Worm (Caenorhabditis elegans): ENCODE measurements around the gene set-27.

Gene set-27

DNA sequence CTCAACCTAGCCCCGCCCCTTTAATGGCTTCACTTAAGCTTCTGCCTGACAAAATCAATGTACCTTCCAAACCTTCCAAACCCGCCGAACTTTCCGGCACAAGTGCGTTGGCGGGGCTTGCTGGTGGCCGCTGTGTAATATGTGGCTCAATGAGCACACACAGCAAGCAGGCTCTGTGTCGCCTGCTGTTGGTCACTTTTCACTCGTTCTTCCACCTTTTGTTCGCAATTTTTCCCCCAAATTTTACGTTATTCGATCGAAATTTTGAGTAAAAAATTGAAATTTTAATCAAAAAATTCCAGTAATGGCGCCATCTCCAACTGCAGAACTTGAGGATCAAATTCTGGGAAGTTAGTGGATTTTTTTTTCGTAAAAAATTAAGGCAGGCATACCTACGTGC lies at the start of gene set-27:
Gene set-27, plus strand, starts transcription at position 301 of the 400 bp plus-strand sequence.
- TF ChIP-seq B0310.2 (tag; optimal IDR thresholded peaks at IDR 0.05) = no peak
- TF ChIP-seq F13C5.2 (tag; optimal IDR thresholded peaks at IDR 0.05) = no peak
- no peak for TF ChIP-seq tbx-37 (GFP tag; conservative IDR thresholded peaks at IDR 0.05)
- TF ChIP-seq ama-1 (optimal IDR thresholded peaks at IDR 0.05) = no peak
- no peak for TF ChIP-seq pes-1 (GFP tag; IDR thresholded peaks at IDR 0.05)
- no peak for TF ChIP-seq tbx-11 (GFP tag; IDR thresholded peaks at IDR 0.05)
- TF ChIP-seq hmg-4 (GFP tag; optimal IDR thresholded peaks at IDR 0.05) = no peak
- no peak for TF ChIP-seq aly-1 (tag; optimal IDR thresholded peaks at IDR 0.05)
- TF ChIP-seq ceh-13 (GFP tag; optimal IDR thresholded peaks at IDR 0.05) = no peak
- no peak for TF ChIP-seq ets-7 (tag; optimal IDR thresholded peaks at IDR 0.05)
- TF ChIP-seq ceh-36 (tag; optimal IDR thresholded peaks at IDR 0.05) = no peak
- no peak for TF ChIP-seq sea-1 (GFP tag; conservative IDR thresholded peaks at IDR 0.05)
- TF ChIP-seq scrt-1 (GFP tag; IDR thresholded peaks at IDR 0.05) = no peak
- TF ChIP-seq flt-1 (GFP tag; IDR thresholded peaks at IDR 0.05) = no peak
- TF ChIP-seq tra-4 (tag; optimal IDR thresholded peaks at IDR 0.05) = no peak

DNA sequence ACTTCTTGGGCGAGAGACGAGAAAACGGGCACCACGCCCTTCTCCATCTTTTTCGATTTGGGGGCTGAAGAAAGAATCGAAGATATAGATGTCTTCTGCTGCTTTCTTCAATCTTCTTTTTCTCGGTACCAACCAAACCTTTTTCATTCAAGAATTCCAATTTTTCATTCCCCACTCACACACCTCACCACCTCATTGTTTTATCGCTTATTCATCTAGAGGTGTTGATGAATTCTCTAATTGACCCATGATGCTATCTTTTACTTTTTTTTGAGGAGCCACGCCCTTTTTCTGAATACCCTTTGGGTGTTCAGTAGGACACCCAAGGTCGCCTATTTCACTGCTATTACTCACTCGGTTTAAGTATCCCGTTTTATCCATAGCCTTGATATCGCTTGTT lies 49.2 kb upstream of the set-27 start:
- no peak for TF ChIP-seq ama-1 (optimal IDR thresholded peaks at IDR 0.05)
- no peak for TF ChIP-seq F13C5.2 (tag; optimal IDR thresholded peaks at IDR 0.05)
- no peak for TF ChIP-seq B0310.2 (tag; optimal IDR thresholded peaks at IDR 0.05)
- no peak for TF ChIP-seq ceh-13 (GFP tag; optimal IDR thresholded peaks at IDR 0.05)
- no peak for TF ChIP-seq tbx-37 (GFP tag; conservative IDR thresholded peaks at IDR 0.05)
- TF ChIP-seq tbx-11 (GFP tag; IDR thresholded peaks at IDR 0.05) = no peak

DNA sequence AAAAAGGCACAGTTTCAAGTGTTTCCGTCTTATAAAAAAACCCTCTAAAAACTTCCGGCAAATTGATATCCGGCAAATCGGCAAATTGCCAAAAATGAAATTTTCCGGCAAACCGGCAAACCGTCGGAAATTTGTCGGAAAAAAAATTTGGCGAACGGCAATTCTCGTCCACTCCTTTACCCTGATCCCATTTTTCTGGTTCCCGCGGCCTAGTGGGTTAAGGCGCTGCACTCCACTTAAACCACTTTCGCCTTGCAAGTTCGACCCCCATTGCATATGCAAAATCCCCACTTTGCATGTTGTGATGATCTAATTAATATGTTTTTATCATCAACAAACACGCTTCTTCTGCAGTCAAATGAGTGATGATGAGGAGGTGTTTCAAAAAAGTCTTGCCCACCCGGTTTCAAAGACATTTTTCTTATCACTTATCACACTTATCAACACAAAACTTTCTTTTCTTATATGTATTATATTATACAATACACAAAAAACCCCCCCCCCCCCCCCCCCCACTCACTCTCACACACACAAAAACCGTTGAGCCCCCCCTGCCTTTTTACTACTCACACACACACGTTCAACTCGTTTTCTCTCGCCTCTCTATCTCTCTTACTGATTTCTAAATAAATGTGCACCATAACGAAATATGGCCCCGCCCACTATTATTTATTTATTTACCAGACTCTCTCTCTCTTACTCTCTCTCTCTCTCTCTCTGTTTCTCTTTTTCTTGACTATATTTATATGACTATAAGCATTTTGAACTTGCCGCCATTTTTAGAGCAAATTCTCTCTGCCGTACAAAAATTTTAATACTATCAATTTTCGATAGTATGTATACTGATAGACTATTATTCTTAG lies 47.8 kb upstream of the set-27 start:
- no peak for TF ChIP-seq tbx-11 (GFP tag; IDR thresholded peaks at IDR 0.05)
- no peak for TF ChIP-seq F13C5.2 (tag; optimal IDR thresholded peaks at IDR 0.05)
- no peak for TF ChIP-seq sea-1 (GFP tag; conservative IDR thresholded peaks at IDR 0.05)
- TF ChIP-seq B0310.2 (tag; optimal IDR thresholded peaks at IDR 0.05) = no peak
- no peak for TF ChIP-seq scrt-1 (GFP tag; IDR thresholded peaks at IDR 0.05)
- TF ChIP-seq ets-7 (tag; optimal IDR thresholded peaks at IDR 0.05) = no peak
- TF ChIP-seq tbx-37 (GFP tag; conservative IDR thresholded peaks at IDR 0.05) = no peak
- no peak for TF ChIP-seq hmbx-1 (tag; optimal IDR thresholded peaks at IDR 0.05)
- TF ChIP-seq tra-4 (tag; optimal IDR thresholded peaks at IDR 0.05) = no peak
- TF ChIP-seq pes-1 (GFP tag; IDR thresholded peaks at IDR 0.05) = no peak
- no peak for TF ChIP-seq ceh-36 (tag; optimal IDR thresholded peaks at IDR 0.05)
- no peak for TF ChIP-seq hnd-1 (tag; optimal IDR thresholded peaks at IDR 0.05)
- no peak for TF ChIP-seq aly-1 (tag; optimal IDR thresholded peaks at IDR 0.05)
- no peak for TF ChIP-seq ama-1 (optimal IDR thresholded peaks at IDR 0.05)
- TF ChIP-seq ceh-13 (GFP tag; optimal IDR thresholded peaks at IDR 0.05) = no peak

DNA sequence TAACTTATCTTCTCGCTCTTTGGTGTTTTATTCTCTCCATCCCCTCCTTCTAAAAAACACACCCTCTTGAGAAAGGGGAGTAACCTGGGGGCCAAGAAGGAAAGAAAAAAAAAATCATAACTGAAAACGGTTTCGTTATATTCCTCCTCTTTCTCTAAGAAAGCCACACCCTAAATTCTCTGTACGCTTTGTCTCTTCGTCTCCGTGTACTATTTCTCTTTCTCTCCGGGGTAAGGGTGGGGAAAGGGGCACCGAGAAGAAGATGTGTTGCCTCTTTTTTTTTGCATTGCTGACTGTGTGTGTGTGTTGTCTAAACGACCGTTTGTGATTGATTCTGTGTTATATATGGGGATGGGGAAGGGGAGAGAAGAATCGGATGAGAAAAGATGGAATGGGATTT lies 44.6 kb upstream of the set-27 start:
- TF ChIP-seq ceh-13 (GFP tag; optimal IDR thresholded peaks at IDR 0.05) (no peak), hmg-4 (GFP tag; optimal IDR thresholded peaks at IDR 0.05) (no peak), pes-1 (GFP tag; IDR thresholded peaks at IDR 0.05) (no peak), ets-7 (tag; optimal IDR thresholded peaks at IDR 0.05) (no peak), F13C5.2 (tag; optimal IDR thresholded peaks at IDR 0.05) (no peak), tra-4 (tag; optimal IDR thresholded peaks at IDR 0.05) (no peak), scrt-1 (GFP tag; IDR thresholded peaks at IDR 0.05) (no peak), ama-1 (optimal IDR thresholded peaks at IDR 0.05) (no peak), aly-1 (tag; optimal IDR thresholded peaks at IDR 0.05) (no peak), hnd-1 (tag; optimal IDR thresholded peaks at IDR 0.05) (no peak), sea-1 (GFP tag; conservative IDR thresholded peaks at IDR 0.05) (no peak), flt-1 (GFP tag; IDR thresholded peaks at IDR 0.05) (no peak), tbx-37 (GFP tag; conservative IDR thresholded peaks at IDR 0.05) (no peak), tbx-11 (GFP tag; IDR thresholded peaks at IDR 0.05) (no peak), B0310.2 (tag; optimal IDR thresholded peaks at IDR 0.05) (no peak), hmbx-1 (tag; optimal IDR thresholded peaks at IDR 0.05) (no peak), ceh-36 (tag; optimal IDR thresholded peaks at IDR 0.05) (no peak)

DNA sequence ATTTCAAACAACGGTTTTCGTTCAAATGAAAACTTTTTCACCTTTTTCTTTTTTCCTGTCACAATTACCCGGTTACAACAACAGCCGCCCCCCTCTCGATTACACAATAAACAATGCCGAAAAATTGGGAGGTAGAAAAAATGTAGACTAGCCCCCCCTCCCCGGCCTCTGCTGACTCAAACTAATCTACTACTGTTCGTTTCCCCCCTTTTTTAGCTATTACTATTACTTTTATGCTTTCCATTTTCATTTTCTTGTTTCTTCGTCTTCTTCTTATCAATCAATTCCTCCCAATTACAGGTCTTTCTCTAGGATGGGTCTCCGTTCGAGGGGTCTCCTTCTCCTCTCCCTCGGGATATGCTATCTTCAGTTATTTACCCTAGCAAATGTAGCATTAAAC lies 43.0 kb upstream of the set-27 start, which contains the start of gene let-805:
Gene let-805, plus strand, starts transcription at position 301 of the 400 bp plus-strand sequence.
- TF ChIP-seq ceh-13 (GFP tag; optimal IDR thresholded peaks at IDR 0.05) = no peak
- no peak for TF ChIP-seq tbx-37 (GFP tag; conservative IDR thresholded peaks at IDR 0.05)
- TF ChIP-seq aly-1 (tag; optimal IDR thresholded peaks at IDR 0.05) = no peak
- no peak for TF ChIP-seq scrt-1 (GFP tag; IDR thresholded peaks at IDR 0.05)
- no peak for TF ChIP-seq ets-7 (tag; optimal IDR thresholded peaks at IDR 0.05)
- no peak for TF ChIP-seq ama-1 (optimal IDR thresholded peaks at IDR 0.05)
- TF ChIP-seq F13C5.2 (tag; optimal IDR thresholded peaks at IDR 0.05) = no peak
- TF ChIP-seq tra-4 (tag; optimal IDR thresholded peaks at IDR 0.05) = no peak
- no peak for TF ChIP-seq sea-1 (GFP tag; conservative IDR thresholded peaks at IDR 0.05)

DNA sequence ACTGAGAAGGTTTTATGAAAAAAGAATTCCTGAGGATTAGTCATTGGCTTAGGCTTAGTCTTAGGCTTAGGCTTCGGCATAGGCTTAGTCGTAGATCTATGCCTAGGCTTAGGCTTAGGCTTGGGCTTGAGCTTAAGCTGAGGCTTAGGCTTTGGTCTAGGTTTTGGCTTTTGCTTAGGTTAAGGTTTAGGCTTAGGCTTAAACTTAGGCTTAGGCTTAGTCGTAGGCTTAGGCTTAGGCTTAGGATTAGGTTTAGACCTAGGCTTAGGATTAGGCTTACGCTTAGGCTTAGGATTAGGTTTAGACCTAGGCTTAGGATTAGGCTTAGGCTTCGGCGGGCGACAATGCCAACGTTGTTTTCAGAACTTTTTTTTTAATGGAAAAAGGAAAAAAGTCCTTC lies 25.3 kb upstream of the set-27 start:
- TF ChIP-seq ceh-36 (tag; optimal IDR thresholded peaks at IDR 0.05) (peak; percentile 88), F13C5.2 (tag; optimal IDR thresholded peaks at IDR 0.05) (no peak), hnd-1 (tag; optimal IDR thresholded peaks at IDR 0.05) (no peak)

DNA sequence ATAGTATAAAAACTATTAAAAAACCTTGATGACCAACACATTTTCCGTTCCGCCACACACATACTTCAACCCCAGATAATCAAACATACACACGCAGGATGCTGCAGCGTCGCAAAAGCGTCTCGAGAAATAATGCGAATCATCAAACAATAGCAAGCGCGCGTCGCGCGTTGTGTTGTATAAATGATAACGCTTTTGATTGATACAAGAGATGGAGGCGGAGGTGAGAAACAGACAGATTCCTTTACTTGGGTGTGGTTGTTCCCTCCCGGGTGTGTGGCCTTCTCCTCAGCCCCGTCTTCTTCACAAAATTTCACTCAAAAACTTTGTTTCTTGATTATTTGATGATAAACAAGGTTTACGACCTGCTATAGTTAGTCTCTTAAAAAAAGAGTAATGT lies 24.6 kb upstream of the set-27 start:
- TF ChIP-seq flt-1 (GFP tag; IDR thresholded peaks at IDR 0.05) (no peak), tbx-37 (GFP tag; conservative IDR thresholded peaks at IDR 0.05) (no peak), pes-1 (GFP tag; IDR thresholded peaks at IDR 0.05) (no peak), F13C5.2 (tag; optimal IDR thresholded peaks at IDR 0.05) (no peak)

DNA sequence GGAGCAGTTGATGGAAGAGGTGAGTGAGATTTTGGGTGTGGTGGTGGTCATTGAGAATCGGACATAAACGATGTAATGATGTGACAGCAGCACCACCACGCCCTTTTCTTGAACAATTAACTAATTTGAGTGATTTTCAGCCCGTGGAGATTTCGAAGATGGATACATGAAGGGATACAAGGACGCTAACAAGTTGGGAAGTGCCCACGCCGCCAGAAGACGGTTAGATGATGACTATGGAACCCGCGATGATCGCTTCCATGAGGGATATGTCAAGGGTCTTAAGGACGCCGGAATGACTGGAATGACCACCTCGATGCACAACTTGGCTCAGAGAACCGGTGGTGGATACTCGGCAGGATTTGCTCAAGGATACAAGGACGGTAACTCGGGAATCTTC lies 22.7 kb upstream of the set-27 start:
- TF ChIP-seq scrt-1 (GFP tag; IDR thresholded peaks at IDR 0.05) = no peak
- TF ChIP-seq hnd-1 (tag; optimal IDR thresholded peaks at IDR 0.05) = no peak
